Worm (Caenorhabditis elegans) whole organism, early embryonic: ENCODE results near the gene cutl-2.

Experiments used
- B0310.2 ChIP-seq: sonication (generic microtip); optimal IDR thresholded peaks from 2 replicates; lab custom pipeline; 2016; ENCODE audit warnings: mild to moderate bottlenecking, missing genetic modification characterization, missing compliant biosample characterization
- aly-1 ChIP-seq: sonication (generic microtip); optimal IDR thresholded peaks from 2 replicates; lab custom pipeline; 2016; ENCODE audit warnings: missing genetic modification characterization, missing compliant biosample characterization
- ama-1 ChIP-seq: fragments of 150-350 bp; optimal IDR thresholded peaks from 2 replicates; lab custom pipeline; 2014
- ceh-36 ChIP-seq: sonication (generic microtip); optimal IDR thresholded peaks from 2 replicates; lab custom pipeline; 2016; ENCODE audit warnings: missing genetic modification characterization, inconsistent platforms, missing compliant biosample characterization
- ets-7 ChIP-seq: sonication (generic microtip); optimal IDR thresholded peaks from 2 replicates; lab custom pipeline; 2016; ENCODE audit warnings: missing genotype, missing genetic modification characterization, missing compliant biosample characterization
- flt-1 ChIP-seq: fragments of 200-800 bp; sonication (Bioruptor generic); IDR thresholded peaks from 2 replicates; pipeline ENCODE4 v1.3.6; 2022; ENCODE audit warnings: missing genetic modification characterization, missing compliant biosample characterization
- hmbx-1 ChIP-seq: sonication (generic microtip); optimal IDR thresholded peaks from 2 replicates; lab custom pipeline; 2016; ENCODE audit warnings: mild to moderate bottlenecking, missing genetic modification characterization, missing compliant biosample characterization
- hnd-1 ChIP-seq: sonication (generic microtip); optimal IDR thresholded peaks from 2 replicates; lab custom pipeline; 2016; ENCODE audit warnings: missing genetic modification characterization, missing compliant biosample characterization
- pes-1 ChIP-seq: fragments of 200-800 bp; sonication (Bioruptor generic); IDR thresholded peaks from 2 replicates; pipeline ENCODE4 v1.3.6; 2022; ENCODE audit warnings: missing genetic modification reagents, missing genetic modification characterization, missing compliant biosample characterization
- tra-4 ChIP-seq: sonication (generic microtip); optimal IDR thresholded peaks from 2 replicates; lab custom pipeline; 2017; ENCODE audit warnings: missing genetic modification characterization, missing compliant biosample characterization

- no peak for TF ChIP-seq ama-1 (lab: Kevin White, UChicago)
- no peak for TF ChIP-seq ets-7 (tag; lab: Kevin White, UChicago)
- no peak for TF ChIP-seq flt-1 (GFP tag; lab: Robert Waterston, UW)
- no peak for TF ChIP-seq pes-1
- no peak for TF ChIP-seq B0310.2 (tag; lab: Kevin White, UChicago)
- no peak for TF ChIP-seq hnd-1 (tag; lab: Kevin White, UChicago)
- no peak for TF ChIP-seq hmbx-1 (tag; lab: Kevin White, UChicago)
- no peak for TF ChIP-seq tra-4 (tag; lab: Kevin White, UChicago)
- TF ChIP-seq aly-1 (tag; lab: Kevin White, UChicago): no peak
- TF ChIP-seq ceh-36 (tag; lab: Kevin White, UChicago): no peak
These were observed 28.5 kb downstream of the cutl-2 start for ce11 chrII:9695942-9696341.
